6 worm cellular contexts compared by ENCODE assay signal in genomic region chrX:13973086-13973485, ce11.
TF ChIP-seq lines count a peak whose summit lies in the region.
"Not testable (repeated sequence)": the region's sequence is repeated elsewhere in the genome, so short reads cannot be mapped to it uniquely, and the experiment has no call there.

No protein-coding gene starts in this region.

TF ChIP-seq in whole organism, L1 larva, 84 proteins besides CTCF, POLR2A, EP300 and RAD21:
- TF ChIP-seq nhr-19 (GFP tag; conservative IDR thresholded peaks at IDR 0.05; lab: Robert Waterston, UW), result peak; percentile 29; the same call in 1 of the 2 replicates

TF ChIP-seq in whole organism, L2 larva, 48 proteins besides CTCF, POLR2A, EP300 and RAD21:
- peak; percentile 7 for TF ChIP-seq sma-9 (GFP tag; optimal IDR thresholded peaks at IDR 0.05; lab: Kevin White, UChicago)
- TF ChIP-seq sma-9 (tag; optimal IDR thresholded peaks at IDR 0.05; lab: Kevin White, UChicago), result not testable (repeated sequence)

TF ChIP-seq in whole organism, L4 larva, 104 proteins besides CTCF, POLR2A, EP300 and RAD21 (continues in another document):
- TF ChIP-seq lin-38 (GFP tag; IDR thresholded peaks at IDR 0.05; lab: Robert Waterston, UW), result peak; percentile 74
- TF ChIP-seq saeg-2 (GFP tag; IDR thresholded peaks at IDR 0.05; lab: Robert Waterston, UW), result peak; percentile 47; the same call in 1 of the 2 replicates
- TF ChIP-seq hmg-1.1 (GFP tag; IDR thresholded peaks at IDR 0.05; lab: Robert Waterston, UW), result peak; percentile 32; the same call in 1 of the 2 replicates
- peak; percentile 90 for TF ChIP-seq dmd-8 (GFP tag; IDR thresholded peaks at IDR 0.05; lab: Robert Waterston, UW)
- peak; percentile 93 for TF ChIP-seq tra-1 (GFP tag; IDR thresholded peaks at IDR 0.05; lab: Robert Waterston, UW)
- TF ChIP-seq Y48G9A.11 (GFP tag; IDR thresholded peaks at IDR 0.05; lab: Robert Waterston, UW), result peak; percentile 75
- peak; percentile 62; the same call in 1 of the 2 replicates for TF ChIP-seq mdt-29 (GFP tag; IDR thresholded peaks at IDR 0.05; lab: Robert Waterston, UW)
- TF ChIP-seq lin-29 (GFP tag; IDR thresholded peaks at IDR 0.05; lab: Robert Waterston, UW), result peak; percentile 33; the same call in 1 of the 2 replicates
- peak; percentile 52; the same call in 1 of the 2 replicates for TF ChIP-seq ZK337.2 (GFP tag; IDR thresholded peaks at IDR 0.05; lab: Robert Waterston, UW)
- TF ChIP-seq zfp-3 (GFP tag; conservative IDR thresholded peaks at IDR 0.05; lab: Robert Waterston, UW), result 0 out of 2 replicates have a peak, but pooled peaks have one; percentile 54
- TF ChIP-seq mes-2 (tag; optimal IDR thresholded peaks at IDR 0.05; lab: Kevin White, UChicago; ENCODE audit: poor library complexity, severe bottlenecking), result peak; percentile 24
- TF ChIP-seq madf-9 (GFP tag; conservative IDR thresholded peaks at IDR 0.05; lab: Robert Waterston, UW), result peak; percentile 68
- peak; percentile 89 for TF ChIP-seq snpc-1.2 (GFP tag; IDR thresholded peaks at IDR 0.05; lab: Robert Waterston, UW)
- TF ChIP-seq ctbp-1 (GFP tag; IDR thresholded peaks at IDR 0.05; lab: Robert Waterston, UW), result peak; percentile 68; the same call in 1 of the 2 replicates
- peak; percentile 87 for TF ChIP-seq nhr-41 (GFP tag; IDR thresholded peaks at IDR 0.05; lab: Robert Waterston, UW)
- TF ChIP-seq arid-1 (GFP tag; conservative IDR thresholded peaks at IDR 0.05; lab: Robert Waterston, UW), result peak; percentile 75
- peak; percentile 86 for TF ChIP-seq dmd-9 (GFP tag; IDR thresholded peaks at IDR 0.05; lab: Robert Waterston, UW)
- TF ChIP-seq madf-5 (GFP tag; IDR thresholded peaks at IDR 0.05; lab: Robert Waterston, UW), result peak; percentile 77 to 83; a peak in 3 of 4 replicates
- peak; percentile 81 for TF ChIP-seq lin-1 (GFP tag; IDR thresholded peaks at IDR 0.05; lab: Robert Waterston, UW)

TF ChIP-seq in whole organism, early embryonic, 17 proteins besides CTCF, POLR2A, EP300 and RAD21:
- peak; percentile 15; the same call in 1 of the 2 replicates for TF ChIP-seq pes-1 (GFP tag; IDR thresholded peaks at IDR 0.05; lab: Robert Waterston, UW)
- TF ChIP-seq sea-1 (GFP tag; conservative IDR thresholded peaks at IDR 0.05; lab: Robert Waterston, UW), result 0 out of 2 replicates have a peak, but pooled peaks have one; percentile 7
- TF ChIP-seq tbx-37 (GFP tag; conservative IDR thresholded peaks at IDR 0.05; lab: Robert Waterston, UW), result 0 out of 2 replicates have a peak, but pooled peaks have one; percentile 34
- TF ChIP-seq flt-1 (GFP tag; IDR thresholded peaks at IDR 0.05; lab: Robert Waterston, UW), result 0 out of 2 replicates have a peak, but pooled peaks have one; percentile 4

TF ChIP-seq in whole organism, midembryonic, 9 proteins besides CTCF, POLR2A, EP300 and RAD21:
- TF ChIP-seq flt-1 (GFP tag; IDR thresholded peaks at IDR 0.05; lab: Robert Waterston, UW) (0 out of 2 replicates have a peak, but pooled peaks have one; percentile 20), ztf-23 (GFP tag; IDR thresholded peaks at IDR 0.05; lab: Robert Waterston, UW) (0 out of 2 replicates have a peak, but pooled peaks have one; percentile 26)

TF ChIP-seq in whole organism, young adult, 124 proteins besides CTCF, POLR2A, EP300 and RAD21:
- peak; percentile 57; the same call in 1 of the 2 replicates for TF ChIP-seq let-526 (GFP tag; IDR thresholded peaks at IDR 0.05; lab: Robert Waterston, UW)
- TF ChIP-seq tbp1 (GFP tag; optimal IDR thresholded peaks at IDR 0.05; lab: Kevin White, UChicago), result peak; percentile 84
- TF ChIP-seq Y53G8AR.9 (GFP tag; conservative IDR thresholded peaks at IDR 0.05; lab: Robert Waterston, UW), result peak; percentile 60; the same call in 1 of the 2 replicates
- peak; percentile 84; the same call in 1 of the 2 replicates for TF ChIP-seq cebp-2 (GFP tag; IDR thresholded peaks at IDR 0.05; lab: Robert Waterston, UW)
- TF ChIP-seq lin-26 (GFP tag; IDR thresholded peaks at IDR 0.05; lab: Robert Waterston, UW), result peak; percentile 94
- TF ChIP-seq rcor-1 (GFP tag; IDR thresholded peaks at IDR 0.05; lab: Robert Waterston, UW), result peak; percentile 58
- TF ChIP-seq hmg-1.2 (GFP tag; IDR thresholded peaks at IDR 0.05; lab: Robert Waterston, UW), result peak; percentile 75
- TF ChIP-seq hmg-20 (GFP tag; IDR thresholded peaks at IDR 0.05; lab: Robert Waterston, UW), result peak; percentile 62; the same call in 1 of the 2 replicates
- 0 out of 2 replicates have a peak, but pooled peaks have one; percentile 32 for TF ChIP-seq ceh-40 (GFP tag; IDR thresholded peaks at IDR 0.05; lab: Robert Waterston, UW)
- peak; percentile 60; the same call in 1 of the 2 replicates for TF ChIP-seq madf-6 (GFP tag; IDR thresholded peaks at IDR 0.05; lab: Robert Waterston, UW)
- TF ChIP-seq aptf-3 (GFP tag; IDR thresholded peaks at IDR 0.05; lab: Robert Waterston, UW), result 0 out of 2 replicates have a peak, but pooled peaks have one; percentile 67
- TF ChIP-seq pbrm-1 (GFP tag; IDR thresholded peaks at IDR 0.05; lab: Robert Waterston, UW), result peak; percentile 78
- TF ChIP-seq ztf-25 (GFP tag; IDR thresholded peaks at IDR 0.05; lab: Robert Waterston, UW), result 0 out of 2 replicates have a peak, but pooled peaks have one; percentile 44
- peak; percentile 94 for TF ChIP-seq egl-44 (GFP tag; IDR thresholded peaks at IDR 0.05; lab: Robert Waterston, UW)
- peak; percentile 68 for TF ChIP-seq nfyb-1 (GFP tag; IDR thresholded peaks at IDR 0.05; lab: Robert Waterston, UW)
- 0 out of 2 replicates have a peak, but pooled peaks have one; percentile 62 for TF ChIP-seq ceh-58 (GFP tag; IDR thresholded peaks at IDR 0.05; lab: Robert Waterston, UW)
- peak; percentile 23 for TF ChIP-seq rpc-1 (optimal IDR thresholded peaks at IDR 0.05; lab: Kevin White, UChicago)
- TF ChIP-seq rpc-1 (tag; optimal IDR thresholded peaks at IDR 0.05; lab: Kevin White, UChicago), result peak; percentile 55
- peak; percentile 24; the same call in 1 of the 2 replicates for TF ChIP-seq Y79H2A.3 (GFP tag; conservative IDR thresholded peaks at IDR 0.05; lab: Robert Waterston, UW)
- TF ChIP-seq dox-1 (GFP tag; IDR thresholded peaks at IDR 0.05; lab: Robert Waterston, UW), result peak; percentile 50; the same call in 1 of the 2 replicates
- peak; percentile 56 for TF ChIP-seq B0261.1 (tag; optimal IDR thresholded peaks at IDR 0.05; lab: Kevin White, UChicago)
- peak; percentile 22; the same call in 1 of the 2 replicates for TF ChIP-seq ekl-4 (GFP tag; IDR thresholded peaks at IDR 0.05; lab: Robert Waterston, UW)
- TF ChIP-seq bed-1 (GFP tag; IDR thresholded peaks at IDR 0.05; lab: Robert Waterston, UW), result peak; percentile 80; the same call in 1 of the 2 replicates
- 0 out of 2 replicates have a peak, but pooled peaks have one; percentile 49 for TF ChIP-seq nhr-120 (GFP tag; IDR thresholded peaks at IDR 0.05; lab: Robert Waterston, UW)
- 0 out of 2 replicates have a peak, but pooled peaks have one; percentile 36 for TF ChIP-seq madf-3 (GFP tag; IDR thresholded peaks at IDR 0.05; lab: Robert Waterston, UW)
- peak; percentile 78 for TF ChIP-seq Y56A3A.18 (GFP tag; IDR thresholded peaks at IDR 0.05; lab: Robert Waterston, UW)
- TF ChIP-seq D2030.7 (GFP tag; IDR thresholded peaks at IDR 0.05; lab: Robert Waterston, UW), result peak; percentile 59
- TF ChIP-seq ztf-6 (GFP tag; IDR thresholded peaks at IDR 0.05; lab: Robert Waterston, UW), result 0 out of 2 replicates have a peak, but pooled peaks have one; percentile 36
- 0 out of 2 replicates have a peak, but pooled peaks have one; percentile 15 for TF ChIP-seq mcd-1 (GFP tag; IDR thresholded peaks at IDR 0.05; lab: Robert Waterston, UW)
